Fruit fly (Drosophila melanogaster): ENCODE results near the gene CG31633.

DNA sequence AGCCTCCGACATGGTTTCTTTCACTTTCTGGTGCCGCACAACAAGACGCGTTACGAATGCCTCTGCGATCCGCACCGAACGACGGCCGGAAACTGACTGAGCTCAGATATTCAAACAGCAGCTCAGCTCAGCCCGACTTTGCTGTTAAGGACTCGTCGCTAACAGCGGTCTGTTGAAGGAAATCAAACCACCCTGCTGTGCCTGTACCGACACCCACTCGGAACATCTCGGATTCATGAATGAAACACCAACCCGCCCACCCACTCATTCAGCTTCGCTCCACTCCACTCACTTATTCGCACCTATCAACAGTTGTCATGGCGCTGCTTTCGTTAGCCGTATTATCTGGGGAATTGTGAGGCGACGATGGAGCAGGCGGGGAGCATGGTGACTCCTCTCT lies 23.8 kb downstream of the CG31633 start, which contains the start of gene Oatp26F:
- TF ChIP-seq Dll (optimal IDR thresholded peaks at IDR 0.05) (no peak), psq (optimal IDR thresholded peaks at IDR 0.05) (no peak), usp (GFP tag; optimal IDR thresholded peaks at IDR 0.05) (no peak), CG8478 (optimal IDR thresholded peaks at IDR 0.05) (no peak), pan (optimal IDR thresholded peaks at IDR 0.05) (no peak)
